Worm (Caenorhabditis elegans): Measurements from ENCODE around the gene srx-86.

srx-86 gene

DNA sequence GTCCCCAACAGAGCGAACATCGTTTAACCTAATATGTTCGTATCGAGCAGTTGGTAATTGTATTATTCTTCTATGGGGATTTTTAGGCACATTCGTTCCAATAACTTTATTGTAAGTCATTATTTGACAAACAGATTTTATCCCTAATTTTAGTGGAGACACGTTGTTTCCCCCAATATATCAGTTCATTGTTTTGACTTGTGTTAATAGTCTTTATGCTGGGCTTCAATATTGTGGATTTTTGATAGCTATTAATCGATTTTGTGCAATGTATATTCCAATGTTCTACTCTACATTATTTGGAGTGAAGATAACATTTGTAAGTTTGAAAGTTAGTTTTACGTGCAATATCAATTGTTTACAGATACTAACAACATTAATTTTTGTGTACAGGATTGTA, 31.1 kb downstream of the srx-86 start:
- TF ChIP-seq fos-1 (tag; optimal IDR thresholded peaks at IDR 0.05) (no peak), ama-1 (optimal IDR thresholded peaks at IDR 0.05) (no peak), aly-2 (tag; optimal IDR thresholded peaks at IDR 0.05) (no peak), C34B4.2 (tag; optimal IDR thresholded peaks at IDR 0.05) (no peak), nhr-85 (tag) (no peak), lin-39 (tag; optimal IDR thresholded peaks at IDR 0.05) (no peak), pax-3 (tag; optimal IDR thresholded peaks at IDR 0.05) (no peak), nhr-77 (tag; optimal IDR thresholded peaks at IDR 0.05) (no peak)

DNA sequence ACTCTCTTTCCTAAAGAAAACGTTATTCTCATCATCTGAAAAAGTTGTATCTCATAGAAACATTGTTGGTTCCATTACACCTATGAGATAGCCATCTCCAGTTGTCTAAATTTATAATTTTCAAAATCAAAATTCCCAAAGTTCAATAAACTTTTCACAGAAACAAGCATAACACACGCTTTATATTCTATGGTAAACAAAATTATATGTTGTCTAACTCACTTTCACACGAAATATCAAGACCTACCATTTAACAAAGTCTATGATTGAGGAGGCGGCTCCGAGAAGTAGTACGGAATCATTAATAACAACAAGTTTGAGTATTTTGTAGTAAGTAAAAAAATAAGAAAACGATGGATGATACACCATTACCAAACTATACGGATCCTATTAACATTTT, 36.1 kb downstream of the srx-86 start, which contains the start of gene srx-84:
Gene srx-84, plus strand, starts transcription at position 301 of the 400 bp plus-strand sequence.
- TF ChIP-seq fkh-8 (tag; optimal IDR thresholded peaks at IDR 0.05) (no peak), xbp-1 (tag; optimal IDR thresholded peaks at IDR 0.05) (no peak), vab-15 (tag; optimal IDR thresholded peaks at IDR 0.05) (no peak), nhr-85 (tag) (no peak), snpc-4 (tag; optimal IDR thresholded peaks at IDR 0.05) (no peak), fos-1 (tag; optimal IDR thresholded peaks at IDR 0.05) (no peak), lin-14 (GFP tag; optimal IDR thresholded peaks at IDR 0.05) (no peak), isw-1 (GFP tag; IDR thresholded peaks at IDR 0.05) (no peak), aly-2 (tag; optimal IDR thresholded peaks at IDR 0.05) (no peak), lin-35 (GFP tag; optimal IDR thresholded peaks at IDR 0.05) (no peak), rnt-1 (tag; optimal IDR thresholded peaks at IDR 0.05) (no peak), lsy-2 (tag; optimal IDR thresholded peaks at IDR 0.05) (no peak), ama-1 (optimal IDR thresholded peaks at IDR 0.05) (no peak), sptf-1 (tag; optimal IDR thresholded peaks at IDR 0.05) (no peak), fkh-4 (tag; optimal IDR thresholded peaks at IDR 0.05; ENCODE audit: borderline replicate concordance) (no peak), nhr-19 (GFP tag; conservative IDR thresholded peaks at IDR 0.05) (no peak), nhr-76 (tag; optimal IDR thresholded peaks at IDR 0.05) (no peak)

DNA sequence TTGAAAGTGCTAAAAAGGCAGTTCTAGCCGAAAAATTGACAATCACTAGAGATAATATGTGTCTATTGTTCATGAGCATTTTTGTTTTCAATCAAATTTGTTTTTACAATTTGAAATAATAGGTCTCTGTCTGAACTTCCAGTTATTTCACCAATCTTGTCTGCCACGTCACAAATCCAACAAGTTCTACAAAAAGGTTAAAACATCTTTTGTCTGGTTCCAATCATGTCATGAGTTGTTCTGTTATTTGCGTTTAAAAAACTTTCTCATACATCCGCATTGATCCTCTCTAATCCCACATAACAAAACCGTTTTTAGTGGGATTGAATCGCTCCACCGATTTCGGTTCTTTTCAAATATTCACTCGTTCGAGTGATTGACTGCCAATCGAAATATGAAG, 38.1 kb downstream of the srx-86 start, which contains the start of gene F35B12.9:
Gene F35B12.9, plus strand, starts transcription at position 372 of the 400 bp plus-strand sequence.
- TF ChIP-seq efl-1 (optimal IDR thresholded peaks at IDR 0.05) (no peak), efl-1 (GFP tag; optimal IDR thresholded peaks at IDR 0.05 in 1 of 2) (peak in 1 of 2 experiments; percentile 60), lin-39 (tag; optimal IDR thresholded peaks at IDR 0.05) (no peak), lin-35 (GFP tag; optimal IDR thresholded peaks at IDR 0.05) (no peak)

DNA sequence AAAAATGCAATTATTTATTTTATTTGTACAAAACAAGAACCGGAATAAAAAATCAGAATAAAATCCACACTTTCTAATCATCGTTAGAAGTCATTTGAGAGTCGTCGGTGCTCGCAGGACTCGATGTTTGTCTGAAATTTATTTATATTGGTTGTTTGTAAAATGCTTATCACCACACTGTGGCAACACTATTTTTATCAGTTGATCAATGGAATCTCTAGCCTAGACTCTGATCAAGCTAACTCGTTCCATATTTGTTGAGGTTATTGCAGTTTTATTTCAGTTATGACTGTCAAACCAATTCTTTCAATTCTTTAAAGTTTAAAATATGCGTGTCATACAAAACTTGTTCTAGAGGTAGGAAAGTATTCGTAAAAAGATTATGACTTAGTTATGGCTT, 41.7 kb downstream of the srx-86 start, which contains the start of gene dhs-20:
Gene dhs-20, minus strand, starts transcription at position 80 of the 400 bp plus-strand sequence.
- no peak for TF ChIP-seq aly-2 (tag; optimal IDR thresholded peaks at IDR 0.05)
- TF ChIP-seq elt-2 (tag; optimal IDR thresholded peaks at IDR 0.05) = peak; percentile 68

DNA sequence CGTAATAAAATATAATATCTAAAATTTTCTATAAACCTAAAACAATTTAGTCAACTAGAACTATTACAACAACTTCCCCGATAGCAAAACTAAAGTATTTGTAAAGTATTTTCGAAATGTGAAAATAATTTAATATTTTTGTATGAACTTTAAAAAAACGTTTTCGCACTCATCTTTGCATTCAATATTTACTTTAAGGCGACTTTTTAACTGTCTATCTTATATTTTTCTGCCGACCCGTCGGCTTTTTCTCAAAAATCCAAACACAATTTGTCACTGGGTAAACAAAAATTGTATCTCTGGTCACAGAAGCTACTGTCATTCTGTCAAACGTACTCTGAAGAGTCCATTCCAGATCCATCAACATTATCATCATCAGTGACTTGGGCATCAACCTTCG, 42.5 kb downstream of the srx-86 start:
- TF ChIP-seq C16A3.4 (tag; optimal IDR thresholded peaks at IDR 0.05) = no peak
- TF ChIP-seq nhr-77 (tag; optimal IDR thresholded peaks at IDR 0.05) = peak; percentile 32
- no peak for TF ChIP-seq efl-1 (optimal IDR thresholded peaks at IDR 0.05)
- TF ChIP-seq efl-1 (GFP tag; optimal IDR thresholded peaks at IDR 0.05 in 1 of 2) = no peak
- TF ChIP-seq ceh-82 (tag; optimal IDR thresholded peaks at IDR 0.05) = peak in 1 of 3 experiments; percentile 10

DNA sequence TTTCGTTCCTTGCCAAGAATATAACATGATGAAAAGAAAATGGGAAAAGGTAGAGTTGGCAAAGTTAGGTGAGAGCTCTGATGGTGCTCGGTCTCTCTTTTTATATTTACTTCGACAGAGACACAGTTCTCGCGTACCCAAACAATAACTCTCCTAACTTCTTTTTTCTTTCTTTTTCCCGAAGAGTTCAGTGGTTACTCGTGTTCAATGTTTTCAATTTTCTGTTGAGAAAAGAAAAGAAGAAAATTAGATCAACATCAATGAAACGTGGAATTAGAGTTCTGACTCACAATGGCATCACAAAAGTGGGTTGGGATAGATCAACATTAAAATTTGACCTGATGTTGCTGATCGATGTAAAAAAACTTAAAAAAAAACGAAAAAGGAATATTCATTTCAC, 43.7 kb downstream of the srx-86 start, which contains the start of gene idpp-16:
Gene idpp-16, minus strand, starts transcription at position 101 of the 400 bp plus-strand sequence.
- no peak for TF ChIP-seq aly-2 (tag; optimal IDR thresholded peaks at IDR 0.05)
- no peak for TF ChIP-seq lin-35 (GFP tag; optimal IDR thresholded peaks at IDR 0.05)
- no peak for TF ChIP-seq Y116A8C.19 (tag; optimal IDR thresholded peaks at IDR 0.05; ENCODE audit: borderline replicate concordance)
- TF ChIP-seq F16B12.6 (tag; optimal IDR thresholded peaks at IDR 0.05) = no peak
- TF ChIP-seq nhr-77 (tag; optimal IDR thresholded peaks at IDR 0.05) = no peak
- TF ChIP-seq nhr-28 (tag; optimal IDR thresholded peaks at IDR 0.05) = no peak
- TF ChIP-seq pax-3 (tag; optimal IDR thresholded peaks at IDR 0.05) = no peak
- no peak for TF ChIP-seq vab-15 (tag; optimal IDR thresholded peaks at IDR 0.05)
- no peak for TF ChIP-seq fkh-8 (tag; optimal IDR thresholded peaks at IDR 0.05)
- TF ChIP-seq ama-1 (optimal IDR thresholded peaks at IDR 0.05) = no peak
- no peak for TF ChIP-seq efl-3 (GFP tag; optimal IDR thresholded peaks at IDR 0.05)
- TF ChIP-seq snpc-4 (tag; optimal IDR thresholded peaks at IDR 0.05) = no peak
- no peak for TF ChIP-seq C16A3.4 (tag; optimal IDR thresholded peaks at IDR 0.05)

Measured in whole organism, L1 larva.